Fruit fly (Drosophila melanogaster) whole organism, prepupa: ENCODE data around the gene CG9682.

Source experiments
- CG10631 ChIP-seq: fragments of 200-800 bp; sonication (Bioruptor generic); optimal IDR thresholded peaks from 2 replicates; lab custom pipeline; 2016; ENCODE audit warnings: missing biosample characterization, missing genetic modification characterization
- CG11294 ChIP-seq: fragments of 200-800 bp; sonication (Bioruptor generic); IDR thresholded peaks from 2 replicates; pipeline ENCODE4 v1.3.6; 2022; ENCODE audit warnings: missing biosample characterization, missing genetic modification characterization
- CG11762 ChIP-seq: fragments of 200-800 bp; sonication (Bioruptor generic); optimal IDR thresholded peaks from 3 replicates; lab custom pipeline; 2016; ENCODE audit warnings: missing biosample characterization, missing genetic modification characterization; ENCODE audit not compliant: insufficient read depth
- CG11902 ChIP-seq: fragments of 200-800 bp; sonication (Bioruptor generic); optimal IDR thresholded peaks from 3 replicates; lab custom pipeline; 2016; ENCODE audit warnings: missing biosample characterization, missing genetic modification characterization
- CG15336 ChIP-seq: fragments of 200-800 bp; sonication (Bioruptor generic); IDR thresholded peaks from 2 replicates; pipeline ENCODE4 v1.3.6; 2022; ENCODE audit warnings: missing biosample characterization, missing genetic modification characterization
- CG1621 ChIP-seq: fragments of 200-800 bp; sonication (Bioruptor generic); optimal IDR thresholded peaks from 3 replicates; lab custom pipeline; 2018; ENCODE audit warnings: missing biosample characterization, mild to moderate bottlenecking, missing genetic modification characterization
- CG16779 ChIP-seq: fragments of 200-800 bp; sonication (Bioruptor generic); optimal IDR thresholded peaks from 3 replicates; lab custom pipeline; 2017; ENCODE audit warnings: missing biosample characterization, mild to moderate bottlenecking, missing genetic modification characterization
- CG32006 ChIP-seq: fragments of 200-800 bp; sonication (Bioruptor generic); optimal IDR thresholded peaks from 3 replicates; lab custom pipeline; 2017; ENCODE audit warnings: missing biosample characterization, mild to moderate bottlenecking, missing genetic modification characterization
- CG34406 ChIP-seq: fragments of 200-800 bp; sonication (Bioruptor generic); optimal IDR thresholded peaks from 3 replicates; lab custom pipeline; 2016; ENCODE audit warnings: missing biosample characterization, missing genetic modification characterization
- CG3919 ChIP-seq: fragments of 200-800 bp; sonication (Bioruptor generic); optimal IDR thresholded peaks from 3 replicates; lab custom pipeline; 2016; ENCODE audit warnings: missing biosample characterization, missing genetic modification characterization
- CG4318 ChIP-seq: fragments of 200-800 bp; sonication (Bioruptor generic); optimal IDR thresholded peaks from 3 replicates; lab custom pipeline; 2017; ENCODE audit warnings: missing biosample characterization, mild to moderate bottlenecking, missing genetic modification characterization
- CG6163 ChIP-seq: fragments of 200-800 bp; sonication (Bioruptor generic); IDR thresholded peaks from 3 replicates; pipeline ENCODE4 v1.3.6; 2022; ENCODE audit warnings: missing biosample characterization, missing genetic modification characterization
- CG6276 ChIP-seq: fragments of 200-800 bp; sonication (Bioruptor generic); optimal IDR thresholded peaks from 2 replicates; lab custom pipeline; 2017; ENCODE audit warnings: missing biosample characterization, mild to moderate bottlenecking, missing genetic modification characterization
- CG6792 ChIP-seq: fragments of 200-800 bp; sonication (Bioruptor generic); optimal IDR thresholded peaks from 3 replicates; lab custom pipeline; 2016; ENCODE audit warnings: missing biosample characterization, missing genetic modification characterization
- CG6808 ChIP-seq: fragments of 200-800 bp; sonication (Bioruptor generic); optimal IDR thresholded peaks from 3 replicates; lab custom pipeline; 2017; ENCODE audit warnings: missing biosample characterization, missing genetic modification characterization, mild to moderate bottlenecking, moderate library complexity, missing genetic modification reagents
- CG6854 ChIP-seq: fragments of 200-800 bp; sonication (Bioruptor generic); optimal IDR thresholded peaks from 2 replicates; lab custom pipeline; 2017; ENCODE audit warnings: missing biosample characterization, mild to moderate bottlenecking, missing genetic modification characterization
- CG7368 ChIP-seq: fragments of 200-800 bp; sonication (Bioruptor generic); optimal IDR thresholded peaks from 3 replicates; lab custom pipeline; 2016; ENCODE audit warnings: missing biosample characterization, missing genetic modification characterization
- CG8119 ChIP-seq: fragments of 200-800 bp; sonication (Bioruptor generic); IDR thresholded peaks from 3 replicates; pipeline ENCODE4 v1.3.6; 2022; ENCODE audit warnings: missing biosample characterization, missing genetic modification characterization
- CG8319 ChIP-seq: fragments of 200-800 bp; sonication (Bioruptor generic); optimal IDR thresholded peaks from 3 replicates; lab custom pipeline; 2016; ENCODE audit warnings: missing biosample characterization, missing genetic modification characterization
- CG8632 ChIP-seq: fragments of 200-800 bp; sonication (Bioruptor generic); optimal IDR thresholded peaks from 3 replicates; lab custom pipeline; 2016; ENCODE audit warnings: missing biosample characterization, missing genetic modification characterization
- CG9139 ChIP-seq: fragments of 200-800 bp; sonication (Bioruptor generic); optimal IDR thresholded peaks from 3 replicates; lab custom pipeline; 2017; ENCODE audit warnings: missing biosample characterization, mild to moderate bottlenecking, missing genetic modification characterization
- Eip78C ChIP-seq: fragments of 200-800 bp; sonication (Bioruptor generic); peaks from one replicate; lab custom pipeline; 2016; ENCODE audit warnings: missing biosample characterization, missing genetic modification characterization
- Eip93F ChIP-seq: fragments of 200-800 bp; sonication (Bioruptor generic); optimal IDR thresholded peaks from 2 replicates; lab custom pipeline; 2016; ENCODE audit warnings: missing biosample characterization, mild to moderate bottlenecking, missing genetic modification characterization
- Ets21C ChIP-seq: fragments of 200-800 bp; sonication (Bioruptor generic); optimal IDR thresholded peaks from 3 replicates; lab custom pipeline; 2016; ENCODE audit warnings: missing biosample characterization, missing genetic modification characterization
- Ets96B ChIP-seq: fragments of 200-800 bp; optimal IDR thresholded peaks from 2 replicates; lab custom pipeline; 2019; ENCODE audit warnings: missing biosample characterization, mild to moderate bottlenecking, missing genetic modification characterization, moderate library complexity
- Gug ChIP-seq: fragments of 200-800 bp; sonication (Bioruptor generic); IDR thresholded peaks from 2 replicates; pipeline ENCODE4 v1.3.6; 2022; ENCODE audit warnings: missing biosample characterization, missing genetic modification characterization
- Hr39 ChIP-seq: fragments of 200-800 bp; sonication (Bioruptor generic); optimal IDR thresholded peaks from 2 replicates; lab custom pipeline; 2016; ENCODE audit warnings: missing biosample characterization, missing genetic modification characterization
- Hr4 ChIP-seq: fragments of 200-800 bp; sonication (Bioruptor generic); optimal IDR thresholded peaks from 3 replicates; lab custom pipeline; 2016; ENCODE audit warnings: missing biosample characterization, missing genetic modification characterization
- Met ChIP-seq: fragments of 200-800 bp; sonication (Bioruptor generic); optimal IDR thresholded peaks from 3 replicates; lab custom pipeline; 2016; ENCODE audit warnings: missing biosample characterization, missing genetic modification characterization
- Smox ChIP-seq: fragments of 200-800 bp; sonication (Bioruptor generic); optimal IDR thresholded peaks from 3 replicates; lab custom pipeline; 2016; ENCODE audit warnings: missing biosample characterization, missing genetic modification characterization
- Sox102F ChIP-seq: fragments of 200-800 bp; sonication (Bioruptor generic); optimal IDR thresholded peaks from 2 replicates; lab custom pipeline; 2016; ENCODE audit warnings: missing biosample characterization, mild to moderate bottlenecking, missing genetic modification characterization
- Sox14 ChIP-seq: fragments of 200-800 bp; sonication (Bioruptor generic); optimal IDR thresholded peaks from 3 replicates; lab custom pipeline; 2016; ENCODE audit warnings: missing biosample characterization, missing genetic modification characterization
- Sox15 ChIP-seq: fragments of 200-800 bp; sonication (Bioruptor generic); optimal IDR thresholded peaks from 3 replicates; lab custom pipeline; 2016; ENCODE audit warnings: missing biosample characterization, missing genetic modification characterization
- achi ChIP-seq: fragments of 200-800 bp; sonication (Bioruptor generic); optimal IDR thresholded peaks from 3 replicates; lab custom pipeline; 2016; ENCODE audit warnings: missing biosample characterization, missing genetic modification characterization
- acj6 ChIP-seq: fragments of 200-800 bp; sonication (Bioruptor generic); optimal IDR thresholded peaks from 3 replicates; lab custom pipeline; 2016; ENCODE audit warnings: missing biosample characterization, missing genetic modification characterization
- cyc ChIP-seq: fragments of 200-800 bp; sonication (Bioruptor generic); optimal IDR thresholded peaks from 3 replicates; lab custom pipeline; 2016; ENCODE audit warnings: missing biosample characterization, missing genetic modification characterization
- dac ChIP-seq: fragments of 200-800 bp; sonication (Bioruptor generic); optimal IDR thresholded peaks from 2 replicates; lab custom pipeline; 2017; ENCODE audit warnings: missing biosample characterization, mild to moderate bottlenecking, missing genetic modification characterization
- eg ChIP-seq: fragments of 200-800 bp; sonication (Bioruptor generic); IDR thresholded peaks from 3 replicates; pipeline ENCODE4 v1.3.6; 2022; ENCODE audit warnings: missing biosample characterization, missing genetic modification characterization
- fd59A ChIP-seq: fragments of 200-800 bp; sonication (Bioruptor generic); optimal IDR thresholded peaks from 2 replicates; lab custom pipeline; 2017; ENCODE audit warnings: missing biosample characterization, mild to moderate bottlenecking, missing genetic modification characterization, missing genetic modification reagents
- fd85E ChIP-seq: fragments of 200-800 bp; sonication (Bioruptor generic); optimal IDR thresholded peaks from 3 replicates; lab custom pipeline; 2016; ENCODE audit warnings: missing biosample characterization, missing genetic modification characterization
- fkh ChIP-seq: fragments of 200-800 bp; sonication (Bioruptor generic); optimal IDR thresholded peaks from 3 replicates; lab custom pipeline; 2017; ENCODE audit warnings: missing biosample characterization, mild to moderate bottlenecking, missing genetic modification characterization, moderate library complexity
- lz ChIP-seq: fragments of 200-800 bp; sonication (Bioruptor generic); optimal IDR thresholded peaks from 3 replicates; lab custom pipeline; 2016; ENCODE audit warnings: missing biosample characterization, missing genetic modification characterization
- net ChIP-seq: fragments of 200-800 bp; sonication (Bioruptor generic); optimal IDR thresholded peaks from 3 replicates; lab custom pipeline; 2016; ENCODE audit warnings: missing biosample characterization, missing genetic modification characterization
- salr ChIP-seq, 2 experiments: fragments of 200-800 bp; sonication (Bioruptor generic); optimal IDR thresholded peaks; 3 replicates each; lab custom pipeline; 2016 to 2018; ENCODE audit warnings: missing biosample characterization in 2 of 2, missing genetic modification characterization in 2 of 2, mild to moderate bottlenecking in 1 of 2
- spab ChIP-seq: fragments of 200-800 bp; sonication (Bioruptor generic); optimal IDR thresholded peaks from 2 replicates; lab custom pipeline; 2017; ENCODE audit warnings: missing biosample characterization, mild to moderate bottlenecking, missing genetic modification characterization, missing genetic modification reagents
- ss ChIP-seq, 2 experiments: fragments of 200-800 bp; sonication (Bioruptor generic); optimal IDR thresholded peaks; 2 replicates in 1 of 2; 3 replicates in 1 of 2; lab custom pipeline; 2017 to 2018; ENCODE audit warnings: mild to moderate bottlenecking in 2 of 2, missing biosample characterization in 2 of 2, missing genetic modification characterization in 2 of 2, moderate library complexity in 1 of 2
- topi ChIP-seq: fragments of 200-800 bp; sonication (Bioruptor generic); optimal IDR thresholded peaks from 3 replicates; lab custom pipeline; 2016; ENCODE audit warnings: missing biosample characterization, missing genetic modification characterization
- vri ChIP-seq: fragments of 200-800 bp; sonication (Bioruptor generic); optimal IDR thresholded peaks from 3 replicates; lab custom pipeline; 2016; ENCODE audit warnings: missing biosample characterization, mild to moderate bottlenecking, missing genetic modification characterization

Gene CG9682

dm6 chr3R:30263708-30264107 lies 13.0 kb downstream of the CG9682 start (continued):
- TF ChIP-seq lz (GFP tag; lab: Kevin White, UChicago) (peak; percentile 17), Eip78C (peak; percentile 93), CG9139 (GFP tag; lab: Kevin White, UChicago) (peak; percentile 23), CG11294 (GFP tag; lab: Robert Waterston, UW) (no peak), CG8319 (GFP tag; lab: Kevin White, UChicago) (no peak), Ets21C (GFP tag; lab: Kevin White, UChicago) (no peak), CG6792 (peak; percentile 64), CG15336 (GFP tag; lab: Robert Waterston, UW) (peak; percentile 68), Ets96B (tag; lab: Kevin White, UChicago) (peak; percentile 79), fd85E (GFP tag; lab: Kevin White, UChicago) (no peak), eg (0 out of 3 replicates have a peak, but pooled peaks have one; percentile 44), spab (GFP tag; lab: Kevin White, UChicago) (peak; percentile 61)

dm6 chr3R:30264671-30265282 lies 14.0 kb downstream of the CG9682 start:
- TF ChIP-seq CG11294 (GFP tag; lab: Robert Waterston, UW) (no peak), Met (GFP tag; lab: Kevin White, UChicago) (no peak), spab (GFP tag; lab: Kevin White, UChicago) (no peak), Sox15 (GFP tag; lab: Kevin White, UChicago) (no peak), CG34406 (GFP tag; lab: Kevin White, UChicago) (no peak), Sox102F (GFP tag; lab: Kevin White, UChicago) (no peak), CG6854 (GFP tag; lab: Kevin White, UChicago) (no peak), CG15336 (GFP tag; lab: Robert Waterston, UW) (peak; percentile 53), CG11902 (GFP tag; lab: Kevin White, UChicago) (no peak), CG6792 (no peak), CG6163 (GFP tag; lab: Robert Waterston, UW) (no peak), Eip93F (no peak), CG4318 (GFP tag; lab: Kevin White, UChicago) (no peak), CG11762 (GFP tag; lab: Kevin White, UChicago) (no peak), fd85E (GFP tag; lab: Kevin White, UChicago) (no peak), net (no peak), acj6 (GFP tag; lab: Kevin White, UChicago) (no peak), CG8632 (GFP tag; lab: Kevin White, UChicago) (no peak), eg (peak; percentile 6; the same call in 1 of the 3 replicates), salr (GFP tag; optimal IDR thresholded peaks at IDR 0.05; lab: Kevin White, UChicago) (peak in 1 of 2 experiments; percentile 12), dac (GFP tag; lab: Kevin White, UChicago) (no peak), CG6276 (GFP tag; lab: Kevin White, UChicago) (no peak), CG6808 (GFP tag; lab: Kevin White, UChicago) (no peak), Hr39 (GFP tag; lab: Kevin White, UChicago) (no peak), ss (GFP tag; optimal IDR thresholded peaks at IDR 0.05; lab: Kevin White, UChicago) (peak in 1 of 2 experiments; percentile 74), CG8319 (GFP tag; lab: Kevin White, UChicago) (no peak), cyc (GFP tag; lab: Kevin White, UChicago) (no peak), Ets96B (tag; lab: Kevin White, UChicago) (peak; percentile 71), CG16779 (tag; lab: Kevin White, UChicago) (no peak), CG32006 (GFP tag; lab: Kevin White, UChicago) (no peak), CG8119 (GFP tag; lab: Robert Waterston, UW) (0 out of 3 replicates have a peak, but pooled peaks have one; percentile 9), CG10631 (GFP tag; lab: Kevin White, UChicago) (no peak), Eip78C (peak; percentile 72), fd59A (peak; percentile 55), topi (GFP tag; lab: Kevin White, UChicago) (no peak), Sox14 (GFP tag; lab: Kevin White, UChicago) (peak; percentile 49), achi (GFP tag; lab: Kevin White, UChicago) (no peak), Gug (GFP tag; lab: Robert Waterston, UW) (peak; percentile 54), CG7368 (GFP tag; lab: Kevin White, UChicago) (no peak), Smox (GFP tag; lab: Kevin White, UChicago) (no peak), Hr4 (GFP tag; lab: Kevin White, UChicago) (no peak), vri (no peak), lz (GFP tag; lab: Kevin White, UChicago) (no peak), CG1621 (tag; lab: Kevin White, UChicago) (peak; percentile 16), CG3919 (GFP tag; lab: Kevin White, UChicago) (no peak), fkh (GFP tag; lab: Kevin White, UChicago) (no peak)
